Worm (Caenorhabditis elegans) whole organism, young adult: Measurements from ENCODE around the gene Y47D7A.3.
A peak's percentile ranks its signal among the peaks of the same experiment; 100 is the strongest.

Source experiments
- B0019.2 ChIP-seq: fragments of 200-800 bp; sonication (Bioruptor generic); conservative IDR thresholded peaks from 2 replicates; pipeline ENCODE4 v1.3.6; 2022; ENCODE audit warnings: missing genetic modification reagents, missing genetic modification characterization, missing compliant biosample characterization
- B0336.3 ChIP-seq: fragments of 200-800 bp; sonication (Bioruptor generic); IDR thresholded peaks from 2 replicates; pipeline ENCODE4 v1.3.6; 2022; ENCODE audit warnings: missing genetic modification characterization, missing compliant biosample characterization
- C06A6.2 ChIP-seq: fragments of 200-800 bp; sonication (Bioruptor generic); conservative IDR thresholded peaks from 2 replicates; pipeline ENCODE4 v1.3.6; 2022; ENCODE audit warnings: missing genetic modification characterization, missing compliant biosample characterization
- F23B12.7 ChIP-seq: sonication (generic microtip); optimal IDR thresholded peaks from 2 replicates; lab custom pipeline; 2017; ENCODE audit warnings: missing genetic modification characterization, mild to moderate bottlenecking, missing compliant biosample characterization, antibody characterized with exemption, moderate library complexity; ENCODE audit not compliant: insufficient read depth
- F37B4.10 ChIP-seq: fragments of 200-800 bp; sonication (Bioruptor generic); IDR thresholded peaks from 2 replicates; pipeline ENCODE4 v1.3.6; 2022; ENCODE audit warnings: missing genetic modification characterization, missing compliant biosample characterization
- F52B5.7 ChIP-seq: sonication (generic microtip); optimal IDR thresholded peaks from 2 replicates; lab custom pipeline; 2016; ENCODE audit warnings: mild to moderate bottlenecking, missing genetic modification characterization, missing compliant biosample characterization
- F55B11.4 ChIP-seq: sonication (generic microtip); optimal IDR thresholded peaks from 2 replicates; lab custom pipeline; 2016; ENCODE audit warnings: missing compliant biosample characterization, missing genetic modification characterization, borderline replicate concordance; ENCODE audit not compliant: insufficient read depth
- T26A5.8 ChIP-seq: sonication (generic microtip); optimal IDR thresholded peaks from 2 replicates; lab custom pipeline; 2016; ENCODE audit warnings: missing genetic modification characterization, missing compliant biosample characterization
- Y79H2A.3 ChIP-seq: fragments of 200-800 bp; sonication (Bioruptor generic); conservative IDR thresholded peaks from 2 replicates; pipeline ENCODE4 v1.3.6; 2022; ENCODE audit warnings: missing genetic modification reagents, missing genetic modification characterization, missing compliant biosample characterization
- Y95B8A.8 ChIP-seq: fragments of 200-800 bp; sonication (Bioruptor generic); IDR thresholded peaks from 2 replicates; pipeline ENCODE4 v1.3.6; 2022; ENCODE audit warnings: missing genetic modification reagents, missing genetic modification characterization, missing compliant biosample characterization
- ZK185.1 ChIP-seq: sonication (generic microtip); optimal IDR thresholded peaks from 2 replicates; lab custom pipeline; 2016; ENCODE audit warnings: mild to moderate bottlenecking, missing genetic modification characterization, missing compliant biosample characterization; ENCODE audit not compliant: poor library complexity, severe bottlenecking
- akir-1 ChIP-seq: fragments of 200-800 bp; sonication (Bioruptor generic); optimal IDR thresholded peaks from 2 replicates; lab custom pipeline; 2018; ENCODE audit warnings: mild to moderate bottlenecking, missing genetic modification characterization, moderate library complexity, missing compliant biosample characterization
- ama-1 ChIP-seq, 3 experiments: fragments of 150-350 bp in 1 of 3; sonication (generic microtip) in 2 of 3; optimal IDR thresholded peaks; 2 replicates each; lab custom pipeline; 2014 to 2018; ENCODE audit warnings: missing biosample characterization in 2 of 3, missing genetic modification characterization in 2 of 3, missing genetic modification reagents in 2 of 3
- aptf-2 ChIP-seq: fragments of 200-800 bp; sonication (Bioruptor generic); conservative IDR thresholded peaks from 2 replicates; pipeline ENCODE4 v1.3.6; 2022; ENCODE audit warnings: missing genetic modification reagents, missing genetic modification characterization, missing compliant biosample characterization
- athp-1 ChIP-seq: sonication (generic microtip); optimal IDR thresholded peaks from 2 replicates; lab custom pipeline; 2017; ENCODE audit warnings: mild to moderate bottlenecking, missing genetic modification characterization, missing compliant biosample characterization
- attf-3 ChIP-seq: fragments of 200-800 bp; sonication (Bioruptor generic); conservative IDR thresholded peaks from 2 replicates; pipeline ENCODE4 v1.3.6; 2022; ENCODE audit warnings: missing genetic modification reagents, missing genetic modification characterization, missing compliant biosample characterization
- cebp-2 ChIP-seq: fragments of 200-800 bp; sonication (Bioruptor generic); IDR thresholded peaks from 2 replicates; pipeline ENCODE4 v1.3.6; 2022; ENCODE audit warnings: missing genetic modification characterization, missing compliant biosample characterization
- ceh-40 ChIP-seq: fragments of 200-800 bp; sonication (Bioruptor generic); IDR thresholded peaks from 2 replicates; pipeline ENCODE4 v1.3.6; 2022; ENCODE audit warnings: missing genetic modification characterization, missing compliant biosample characterization
- ceh-79 ChIP-seq: sonication (generic microtip); optimal IDR thresholded peaks from 2 replicates; lab custom pipeline; 2017; ENCODE audit warnings: mild to moderate bottlenecking, missing genetic modification characterization, missing compliant biosample characterization
- ceh-91 ChIP-seq: fragments of 200-800 bp; sonication (Bioruptor generic); IDR thresholded peaks from 2 replicates; pipeline ENCODE4 v1.3.6; 2022; ENCODE audit warnings: missing genetic modification reagents, missing genetic modification characterization, missing compliant biosample characterization
- chd-7 ChIP-seq: sonication (generic microtip); optimal IDR thresholded peaks from 2 replicates; lab custom pipeline; 2016; ENCODE audit warnings: mild to moderate bottlenecking, missing genetic modification characterization, moderate library complexity, missing compliant biosample characterization
- die-1 ChIP-seq: sonication (generic microtip); optimal IDR thresholded peaks from 2 replicates; lab custom pipeline; 2016; ENCODE audit warnings: missing genotype, mild to moderate bottlenecking, missing genetic modification characterization, missing compliant biosample characterization
- efl-1 ChIP-seq: fragments of 150-350 bp; optimal IDR thresholded peaks from 2 replicates; lab custom pipeline; 2014; ENCODE audit warnings: missing biosample characterization, missing genetic modification reagents, missing genetic modification characterization
- egrh-3 ChIP-seq: fragments of 200-800 bp; sonication (Bioruptor generic); IDR thresholded peaks from 2 replicates; pipeline ENCODE4 v1.3.6; 2022; ENCODE audit warnings: missing genetic modification reagents, missing genetic modification characterization, missing compliant biosample characterization
- ekl-4 ChIP-seq: fragments of 200-800 bp; sonication (Bioruptor generic); IDR thresholded peaks from 2 replicates; pipeline ENCODE4 v1.3.6; 2022; ENCODE audit warnings: missing genetic modification reagents, missing genetic modification characterization, missing compliant biosample characterization
- hrde-1 ChIP-seq: sonication (generic microtip); optimal IDR thresholded peaks from 2 replicates; lab custom pipeline; 2016; ENCODE audit warnings: missing genetic modification characterization, mild to moderate bottlenecking, missing compliant biosample characterization, moderate library complexity, missing genotype, missing genetic modification reagents, borderline replicate concordance
- lag-1 ChIP-seq: fragments of 200-800 bp; sonication (Bioruptor generic); IDR thresholded peaks from 2 replicates; pipeline ENCODE4 v1.3.6; 2022; ENCODE audit warnings: missing genetic modification reagents, missing genetic modification characterization, missing compliant biosample characterization
- lin-40 ChIP-seq: sonication (generic microtip); optimal IDR thresholded peaks from 2 replicates; lab custom pipeline; 2016; ENCODE audit warnings: missing genetic modification characterization, mild to moderate bottlenecking, missing compliant biosample characterization, missing genotype, missing genetic modification reagents
- madf-6 ChIP-seq: fragments of 200-800 bp; sonication (Bioruptor generic); IDR thresholded peaks from 2 replicates; pipeline ENCODE4 v1.3.6; 2022; ENCODE audit warnings: missing genetic modification reagents, missing genetic modification characterization, missing compliant biosample characterization
- madf-8 ChIP-seq: fragments of 200-800 bp; sonication (Bioruptor generic); conservative IDR thresholded peaks from 2 replicates; pipeline ENCODE4 v1.3.6; 2022; ENCODE audit warnings: missing genetic modification reagents, missing genetic modification characterization, missing compliant biosample characterization
- mes-4 ChIP-seq: sonication (generic microtip); optimal IDR thresholded peaks from 2 replicates; lab custom pipeline; 2016; ENCODE audit warnings: missing genotype, missing genetic modification characterization, missing compliant biosample characterization
- mxl-1 ChIP-seq: sonication (generic microtip); optimal IDR thresholded peaks from 2 replicates; lab custom pipeline; 2016; ENCODE audit warnings: missing genetic modification characterization, missing compliant biosample characterization
- nfya-1 ChIP-seq: sonication (generic microtip); optimal IDR thresholded peaks from 2 replicates; lab custom pipeline; 2017; ENCODE audit warnings: antibody characterized with exemption, missing compliant biosample characterization, missing genetic modification characterization, borderline replicate concordance; ENCODE audit not compliant: insufficient read depth
- rcor-1 ChIP-seq: fragments of 200-800 bp; sonication (Bioruptor generic); IDR thresholded peaks from 2 replicates; pipeline ENCODE4 v1.3.6; 2022; ENCODE audit warnings: missing genetic modification reagents, missing genetic modification characterization, missing compliant biosample characterization
- rec-8 ChIP-seq, 2 experiments: sonication (generic microtip); optimal IDR thresholded peaks; 2 replicates each; lab custom pipeline; 2016; ENCODE audit warnings: mild to moderate bottlenecking in 2 of 2, missing genetic modification characterization in 2 of 2, missing genetic modification reagents in 2 of 2, missing genotype in 2 of 2, missing biosample characterization in 1 of 2, missing compliant biosample characterization in 1 of 2, moderate library complexity in 1 of 2
- snpc-1.3 ChIP-seq: sonication (generic microtip); optimal IDR thresholded peaks from 2 replicates; lab custom pipeline; 2017; ENCODE audit warnings: missing genetic modification characterization, mild to moderate bottlenecking, missing compliant biosample characterization, antibody characterized with exemption, moderate library complexity, missing genotype, missing genetic modification reagents; ENCODE audit not compliant: insufficient read depth
- snpc-4 ChIP-seq, 5 experiments: fragments of 150-350 bp in 1 of 5; sonication (generic microtip) in 4 of 5; optimal IDR thresholded peaks; 2 replicates each; lab custom pipeline; 2014 to 2018; ENCODE audit warnings: missing genetic modification characterization in 5 of 5, missing biosample characterization in 3 of 5, antibody characterized with exemption in 2 of 5, mild to moderate bottlenecking in 2 of 5, missing compliant biosample characterization in 2 of 5, missing genotype in 2 of 5, moderate library complexity in 2 of 5, missing genetic modification reagents in 1 of 5
- sptf-2 ChIP-seq: fragments of 200-800 bp; sonication (Bioruptor generic); optimal IDR thresholded peaks from 2 replicates; lab custom pipeline; 2018; ENCODE audit warnings: mild to moderate bottlenecking, missing genetic modification characterization, missing compliant biosample characterization
- tlf-1 ChIP-seq: fragments of 200-800 bp; sonication (Bioruptor generic); optimal IDR thresholded peaks from 2 replicates; lab custom pipeline; 2018; ENCODE audit warnings: mild to moderate bottlenecking, missing genetic modification characterization, missing compliant biosample characterization
- zfh-2 ChIP-seq: fragments of 200-800 bp; sonication (Bioruptor generic); conservative IDR thresholded peaks from 2 replicates; pipeline ENCODE4 v1.3.6; 2022; ENCODE audit warnings: missing genetic modification reagents, missing genetic modification characterization, missing compliant biosample characterization
- zim-3 ChIP-seq: sonication (generic microtip); optimal IDR thresholded peaks from 2 replicates; lab custom pipeline; 2017; ENCODE audit warnings: mild to moderate bottlenecking, missing genetic modification characterization, moderate library complexity, missing compliant biosample characterization
- ztf-3 ChIP-seq: fragments of 200-800 bp; sonication (Bioruptor generic); optimal IDR thresholded peaks from 2 replicates; lab custom pipeline; 2018; ENCODE audit warnings: mild to moderate bottlenecking, missing genetic modification characterization, missing compliant biosample characterization

Gene Y47D7A.3

ce11 chrV:4371309-4371933 lies 39.3 kb upstream of the Y47D7A.3 start, which contains the start of the genes gmpr-1 and fipp-1 (continued):
- TF ChIP-seq ceh-91 (GFP tag; lab: Robert Waterston, UW) (peak; percentile 60; the same call in 1 of the 2 replicates), cebp-2 (GFP tag; lab: Robert Waterston, UW) (no peak), mxl-1 (tag; lab: Kevin White, UChicago) (no peak), madf-6 (GFP tag; lab: Robert Waterston, UW) (peak; percentile 89), Y95B8A.8 (GFP tag; lab: Robert Waterston, UW) (no peak), ceh-40 (GFP tag; lab: Robert Waterston, UW) (no peak), F52B5.7 (tag; lab: Kevin White, UChicago) (no peak), zim-3 (tag; lab: Kevin White, UChicago) (no peak), C06A6.2 (GFP tag; lab: Robert Waterston, UW) (no peak), rcor-1 (GFP tag; lab: Robert Waterston, UW) (no peak), tlf-1 (GFP tag; lab: Kevin White, UChicago) (peak; percentile 36), lag-1 (no peak), mes-4 (tag; lab: Kevin White, UChicago) (no peak), efl-1 (GFP tag; lab: Kevin White, UChicago) (peak; percentile 85), akir-1 (GFP tag; lab: Kevin White, UChicago) (no peak), ZK185.1 (tag; lab: Kevin White, UChicago) (no peak), nfya-1 (tag; lab: Kevin White, UChicago) (no peak)
- TF ChIP-seq, all 124 proteins: peak for 21

ce11 chrV:4372986-4373385 lies 37.8 kb upstream of the Y47D7A.3 start:
- no peak for TF ChIP-seq F37B4.10 (GFP tag; lab: Robert Waterston, UW)
- TF ChIP-seq zfh-2 (GFP tag; lab: Robert Waterston, UW): peak; percentile 85
- TF ChIP-seq ceh-79 (tag; lab: Kevin White, UChicago): no peak
- TF ChIP-seq egrh-3 (GFP tag; lab: Robert Waterston, UW): peak; percentile 51; the same call in 1 of the 2 replicates
- TF ChIP-seq F55B11.4 (tag; lab: Kevin White, UChicago): no peak
- TF ChIP-seq aptf-2 (GFP tag; lab: Robert Waterston, UW): no peak
- TF ChIP-seq chd-7 (tag; lab: Kevin White, UChicago): no peak
- no peak for TF ChIP-seq attf-3 (GFP tag; lab: Robert Waterston, UW)
- no peak for TF ChIP-seq snpc-4 (GFP tag; optimal IDR thresholded peaks at IDR 0.05; lab: Kevin White, UChicago)
- no peak for TF ChIP-seq snpc-4 (tag; optimal IDR thresholded peaks at IDR 0.05; lab: Kevin White, UChicago)

ce11 chrV:4373656-4374055 lies 37.1 kb upstream of the Y47D7A.3 start:
- TF ChIP-seq attf-3 (GFP tag; lab: Robert Waterston, UW): no peak
- TF ChIP-seq lin-40 (tag; lab: Kevin White, UChicago): no peak
- TF ChIP-seq rec-8 (tag; optimal IDR thresholded peaks at IDR 0.05; lab: Kevin White, UChicago): peak in 1 of 2 experiments; percentile 24
- TF ChIP-seq B0019.2 (GFP tag; lab: Robert Waterston, UW): no peak
- TF ChIP-seq ekl-4 (GFP tag; lab: Robert Waterston, UW): 0 out of 2 replicates have a peak, but pooled peaks have one; percentile 44
- TF ChIP-seq mxl-1 (tag; lab: Kevin White, UChicago): no peak
- TF ChIP-seq F23B12.7 (tag; lab: Kevin White, UChicago): no peak
- no peak for TF ChIP-seq T26A5.8 (tag; lab: Kevin White, UChicago)
- no peak for TF ChIP-seq sptf-2 (GFP tag; lab: Kevin White, UChicago)
- no peak for TF ChIP-seq ztf-3 (GFP tag; lab: Kevin White, UChicago)
- peak; percentile 51 for TF ChIP-seq snpc-1.3 (tag; lab: Kevin White, UChicago)
- no peak for TF ChIP-seq lag-1
- TF ChIP-seq hrde-1: peak; percentile 15
- peak; percentile 76; the same call in 1 of the 2 replicates for TF ChIP-seq Y79H2A.3 (GFP tag; lab: Robert Waterston, UW)
- 0 out of 2 replicates have a peak, but pooled peaks have one; percentile 14 for TF ChIP-seq madf-8
- TF ChIP-seq Y95B8A.8 (GFP tag; lab: Robert Waterston, UW): no peak
- peak; percentile 35 for TF ChIP-seq athp-1 (tag; lab: Kevin White, UChicago)
- TF ChIP-seq egrh-3 (GFP tag; lab: Robert Waterston, UW): no peak
- no peak for TF ChIP-seq ama-1 (optimal IDR thresholded peaks at IDR 0.05; lab: Kevin White, UChicago)
- peak; percentile 15 to 52 for TF ChIP-seq ama-1 (GFP tag; optimal IDR thresholded peaks at IDR 0.05; lab: Kevin White, UChicago)
- TF ChIP-seq B0336.3 (GFP tag; lab: Robert Waterston, UW): no peak
- TF ChIP-seq die-1: no peak
